Worm (Caenorhabditis elegans) whole organism, late embryonic: ENCODE results near the gene srz-104.

Source experiments
- dmd-4 ChIP-seq: sonication (generic microtip); optimal IDR thresholded peaks from 2 replicates; lab custom pipeline; 2016; ENCODE audit warnings: borderline replicate concordance, missing genetic modification characterization, missing compliant biosample characterization
- ets-4 ChIP-seq: sonication (generic microtip); optimal IDR thresholded peaks from 2 replicates; lab custom pipeline; 2016; ENCODE audit warnings: missing genetic modification characterization, missing compliant biosample characterization
- lin-11 ChIP-seq: fragments of 200-800 bp; sonication (Bioruptor generic); optimal IDR thresholded peaks from 2 replicates; lab custom pipeline; 2018; ENCODE audit warnings: mild to moderate bottlenecking, missing genetic modification characterization, missing compliant biosample characterization
- nhr-232 ChIP-seq: sonication (generic microtip); optimal IDR thresholded peaks from 2 replicates; lab custom pipeline; 2016; ENCODE audit warnings: missing genetic modification characterization, missing compliant biosample characterization
- pqm-1 ChIP-seq: sonication (generic microtip); optimal IDR thresholded peaks from 2 replicates; lab custom pipeline; 2016; ENCODE audit warnings: missing genetic modification characterization, missing compliant biosample characterization
- sdc-2 ChIP-seq: sonication (generic microtip); optimal IDR thresholded peaks from 2 replicates; lab custom pipeline; 2016; ENCODE audit warnings: missing genotype, missing genetic modification characterization, missing compliant biosample characterization
- tbx-2 ChIP-seq: sonication (generic microtip); optimal IDR thresholded peaks from 2 replicates; lab custom pipeline; 2016; ENCODE audit warnings: missing genetic modification characterization, missing compliant biosample characterization

DNA sequence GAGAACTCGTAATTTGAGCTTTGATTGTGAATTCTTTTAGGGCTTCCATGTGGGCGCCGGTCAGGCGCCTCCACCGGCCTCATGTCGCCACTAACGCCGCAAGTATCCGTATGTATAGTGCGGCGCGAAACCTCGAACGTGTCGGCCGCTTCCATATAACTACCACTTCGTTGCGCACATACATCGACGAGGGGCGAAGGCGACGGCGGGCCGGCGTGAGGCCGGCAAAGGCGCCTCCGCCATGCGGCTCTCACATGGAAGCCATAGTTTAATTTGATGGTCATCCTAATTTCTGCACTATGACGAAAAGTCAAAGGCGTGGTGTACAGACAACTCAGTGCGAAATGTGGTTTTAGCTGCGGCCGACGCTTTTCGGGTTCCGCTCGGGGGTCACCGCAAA is 13.4 kb upstream of the srz-104 start:
- no peak for TF ChIP-seq ets-4 (tag; lab: Kevin White, UChicago)
- TF ChIP-seq dmd-4 (tag; lab: Kevin White, UChicago), result no peak
- no peak for TF ChIP-seq sdc-2 (tag; lab: Kevin White, UChicago)
- TF ChIP-seq nhr-232 (tag; lab: Kevin White, UChicago), result no peak
- TF ChIP-seq lin-11 (tag; lab: Kevin White, UChicago), result no peak
- no peak for TF ChIP-seq tbx-2 (tag; lab: Kevin White, UChicago)
- no peak for TF ChIP-seq pqm-1
